Worm (Caenorhabditis elegans) whole organism, mixed stage, embryonic: ENCODE data around the gene mtg-1.

Source experiments
- blmp-1 ChIP-seq: fragments of 150-350 bp; optimal IDR thresholded peaks from 2 replicates; lab custom pipeline; 2014; ENCODE audit warnings: missing biosample characterization, missing genetic modification characterization
- ces-1 ChIP-seq: fragments of 150-350 bp; optimal IDR thresholded peaks from 2 replicates; lab custom pipeline; 2014; ENCODE audit warnings: missing biosample characterization, missing genetic modification reagents, missing genetic modification characterization
- drap-1 ChIP-seq: fragments of 200-800 bp; sonication (Bioruptor generic); optimal IDR thresholded peaks from 3 replicates; lab custom pipeline; 2018; ENCODE audit warnings: mild to moderate bottlenecking, missing genetic modification characterization, missing compliant biosample characterization
- lin-13 ChIP-seq: fragments of 150-350 bp; optimal IDR thresholded peaks from 2 replicates; lab custom pipeline; 2014; ENCODE audit warnings: missing biosample characterization, missing genetic modification characterization
- lsy-2 ChIP-seq: fragments of 150-350 bp; optimal IDR thresholded peaks from 2 replicates; lab custom pipeline; 2014; ENCODE audit warnings: missing biosample characterization, missing genetic modification characterization
- nhr-12 ChIP-seq: fragments of 150-350 bp; optimal IDR thresholded peaks from 2 replicates; lab custom pipeline; 2014; ENCODE audit warnings: missing biosample characterization, missing genetic modification characterization
- nhr-237 ChIP-seq: fragments of 150-350 bp; optimal IDR thresholded peaks from 2 replicates; lab custom pipeline; 2014; ENCODE audit warnings: missing biosample characterization, missing genetic modification characterization
- nhr-76 ChIP-seq: sonication (generic microtip); optimal IDR thresholded peaks from 2 replicates; lab custom pipeline; 2017; ENCODE audit warnings: missing biosample characterization, missing genetic modification characterization
- pha-4 ChIP-seq: fragments of 150-350 bp; optimal IDR thresholded peaks from 2 replicates; lab custom pipeline; 2018; ENCODE audit warnings: missing biosample characterization, missing genetic modification reagents, missing genetic modification characterization
- sem-2 ChIP-seq: fragments of 200-800 bp; sonication (Bioruptor generic); optimal IDR thresholded peaks from 2 replicates; lab custom pipeline; 2018; ENCODE audit warnings: mild to moderate bottlenecking, missing genetic modification characterization, missing compliant biosample characterization
- snpc-4 ChIP-seq: fragments of 150-350 bp; optimal IDR thresholded peaks from 2 replicates; lab custom pipeline; 2014; ENCODE audit warnings: missing biosample characterization, missing genetic modification characterization
- tbx-8 ChIP-seq: fragments of 200-800 bp; sonication (Bioruptor generic); optimal IDR thresholded peaks from 2 replicates; lab custom pipeline; 2018; ENCODE audit warnings: mild to moderate bottlenecking, missing genetic modification characterization, moderate library complexity, missing compliant biosample characterization
- zip-8 ChIP-seq: fragments of 150-350 bp; optimal IDR thresholded peaks from 2 replicates; lab custom pipeline; 2014; ENCODE audit warnings: missing biosample characterization, missing genetic modification characterization
- ztf-11 ChIP-seq: fragments of 150-350 bp; optimal IDR thresholded peaks from 2 replicates; lab custom pipeline; 2014; ENCODE audit warnings: missing biosample characterization, missing genetic modification characterization

ce11 chrIII:1517893-1518292, 15.7 kb upstream of the mtg-1 start, which contains the start of gene tmem-120:
- no peak for TF ChIP-seq snpc-4 (tag; lab: Kevin White, UChicago)
- no peak for TF ChIP-seq zip-8 (tag; lab: Kevin White, UChicago)
- TF ChIP-seq nhr-12 (tag; lab: Kevin White, UChicago), result no peak
- no peak for TF ChIP-seq nhr-76 (tag; lab: Kevin White, UChicago)
- TF ChIP-seq tbx-8 (GFP tag; lab: Kevin White, UChicago), result no peak
- no peak for TF ChIP-seq blmp-1 (tag; lab: Kevin White, UChicago)
- no peak for TF ChIP-seq nhr-237 (tag; lab: Kevin White, UChicago)
- TF ChIP-seq lin-13 (tag; lab: Kevin White, UChicago), result no peak
- no peak for TF ChIP-seq lsy-2
- no peak for TF ChIP-seq pha-4
- no peak for TF ChIP-seq sem-2 (GFP tag; lab: Kevin White, UChicago)
- TF ChIP-seq ztf-11 (tag; lab: Kevin White, UChicago), result no peak
- TF ChIP-seq drap-1 (GFP tag; lab: Kevin White, UChicago), result no peak
- TF ChIP-seq ces-1, result no peak
